Fruit fly (Drosophila melanogaster): Measurements from ENCODE around the gene CG42717.

Gene CG42717

dm6 chr3L:15982783-15983432 lies 50.1 kb downstream of the CG42717 start, which contains the start of the genes brm and Arl1 (continued):
- TF ChIP-seq CG10366 (GFP tag; IDR thresholded peaks at IDR 0.05), result peak; percentile 99
- TF ChIP-seq Sox102F (GFP tag; optimal IDR thresholded peaks at IDR 0.05), result peak; percentile 98
- TF ChIP-seq Atf6 (GFP tag; IDR thresholded peaks at IDR 0.05), result peak; percentile 98
- 0 out of 2 replicates have a peak, but pooled peaks have one; percentile 40 for TF ChIP-seq unc-4 (GFP tag; IDR thresholded peaks at IDR 0.05; ENCODE audit: partially characterized antibody)
- TF ChIP-seq chif (GFP tag; optimal IDR thresholded peaks at IDR 0.05), result peak; percentile 58 to 87
- TF ChIP-seq CG17802 (tag; optimal IDR thresholded peaks at IDR 0.05), result peak; percentile 93
- TF ChIP-seq al (GFP tag; IDR thresholded peaks at IDR 0.05), result peak; percentile 99
- peak; percentile 97 for TF ChIP-seq Hmr (GFP tag; optimal IDR thresholded peaks at IDR 0.05)
- TF ChIP-seq Blimp-1 (GFP tag; optimal IDR thresholded peaks at IDR 0.05), result peak; percentile 95
- TF ChIP-seq CG1603 (tag; optimal IDR thresholded peaks at IDR 0.05), result no peak
- peak; percentile 98 for TF ChIP-seq CG17359 (tag; optimal IDR thresholded peaks at IDR 0.05)
- TF ChIP-seq GATAe (GFP tag; conservative IDR thresholded peaks at IDR 0.05), result peak; percentile 99
- no peak for TF ChIP-seq nau (GFP tag; optimal IDR thresholded peaks at IDR 0.05)
- peak; percentile 91 for TF ChIP-seq pho (GFP tag; optimal IDR thresholded peaks at IDR 0.05)
- TF ChIP-seq CG10321 (GFP tag; IDR thresholded peaks at IDR 0.05), result peak; percentile 85
- TF ChIP-seq br (optimal IDR thresholded peaks at IDR 0.05), result no peak
- peak; percentile 100 for TF ChIP-seq dysf (GFP tag; IDR thresholded peaks at IDR 0.05)
- peak; percentile 18 for TF ChIP-seq p53 (GFP tag; optimal IDR thresholded peaks at IDR 0.05)
- TF ChIP-seq CG2678 (tag; optimal IDR thresholded peaks at IDR 0.05), result peak; percentile 99
- TF ChIP-seq CG14965 (GFP tag; optimal IDR thresholded peaks at IDR 0.05; ENCODE audit: borderline replicate concordance), result no peak
- peak; percentile 94 for TF ChIP-seq Nf-YC (tag; optimal IDR thresholded peaks at IDR 0.05)
- TF ChIP-seq YL-1 (GFP tag; optimal IDR thresholded peaks at IDR 0.05), result peak; percentile 99
- peak; percentile 81 for TF ChIP-seq Side (GFP tag; optimal IDR thresholded peaks at IDR 0.05)
- TF ChIP-seq CG10565 (GFP tag; optimal IDR thresholded peaks at IDR 0.05), result peak; percentile 87
- peak; percentile 97 for TF ChIP-seq sim (GFP tag; IDR thresholded peaks at IDR 0.05)
- TF ChIP-seq az2 (GFP tag; optimal IDR thresholded peaks at IDR 0.05), result peak; percentile 97
- TF ChIP-seq CG8290 (GFP tag; optimal IDR thresholded peaks at IDR 0.05), result peak; percentile 96
- TF ChIP-seq CG8290 (tag; optimal IDR thresholded peaks at IDR 0.05), result peak; percentile 79 to 91
- TF ChIP-seq TFAM (GFP tag; optimal IDR thresholded peaks at IDR 0.05), result peak; percentile 80
- peak; percentile 94 for TF ChIP-seq scrt (GFP tag; optimal IDR thresholded peaks at IDR 0.05)
- TF ChIP-seq CG9797 (GFP tag; optimal IDR thresholded peaks at IDR 0.05), result peak; percentile 69
- peak; percentile 90 for TF ChIP-seq D19A (tag; optimal IDR thresholded peaks at IDR 0.05)
- peak; percentile 82 for TF ChIP-seq CG12071 (GFP tag; optimal IDR thresholded peaks at IDR 0.05)
- no peak for TF ChIP-seq h (optimal IDR thresholded peaks at IDR 0.05)
- peak; percentile 83 for TF ChIP-seq CG4707 (GFP tag; optimal IDR thresholded peaks at IDR 0.05)
- TF ChIP-seq CG7745 (tag; optimal IDR thresholded peaks at IDR 0.05), result peak; percentile 33
- peak; percentile 70 for TF ChIP-seq ab (GFP tag; optimal IDR thresholded peaks at IDR 0.05)
- no peak for TF ChIP-seq usp (GFP tag; optimal IDR thresholded peaks at IDR 0.05)
- TF ChIP-seq tin (GFP tag; optimal IDR thresholded peaks at IDR 0.05), result peak; percentile 98
- peak; percentile 99 for TF ChIP-seq CG4617 (GFP tag; optimal IDR thresholded peaks at IDR 0.05; ENCODE audit: borderline replicate concordance)
- peak; percentile 40; the same call in 1 of the 2 replicates for TF ChIP-seq amos (GFP tag; IDR thresholded peaks at IDR 0.05; ENCODE audit: partially characterized antibody)
- TF ChIP-seq en (GFP tag; optimal IDR thresholded peaks at IDR 0.05), result peak; percentile 20
- no peak for TF ChIP-seq Vsx1 (GFP tag; optimal IDR thresholded peaks at IDR 0.05)
- peak; percentile 99 for TF ChIP-seq Abd-B (GFP tag; optimal IDR thresholded peaks at IDR 0.05)
- peak; percentile 98 for TF ChIP-seq sens (GFP tag)
- TF ChIP-seq CG12769 (tag; optimal IDR thresholded peaks at IDR 0.05), result peak; percentile 95
- peak; percentile 80 to 98 for TF ChIP-seq bsh (GFP tag; optimal IDR thresholded peaks at IDR 0.05)
- TF ChIP-seq HHEX (GFP tag; optimal IDR thresholded peaks at IDR 0.05), result peak; percentile 98
- peak; percentile 98 for TF ChIP-seq Med (GFP tag)
- peak; percentile 99 for TF ChIP-seq stc (GFP tag; IDR thresholded peaks at IDR 0.05)

Data from whole organism, embryonic.